Fruit fly (Drosophila melanogaster) whole organism, adult: ENCODE data around the gene Sbf.

Source experiments
- CG11617 ChIP-seq: fragments of 200-800 bp; sonication (Bioruptor generic); optimal IDR thresholded peaks from 2 replicates; lab custom pipeline; 2017; ENCODE audit warnings: mild to moderate bottlenecking, missing biosample characterization, missing genetic modification reagents, missing genetic modification characterization
- CG12768 ChIP-seq: fragments of 200-800 bp; sonication (Bioruptor generic); optimal IDR thresholded peaks from 2 replicates; lab custom pipeline; 2017; ENCODE audit warnings: missing biosample characterization, missing genetic modification characterization, mild to moderate bottlenecking, moderate library complexity, missing genetic modification reagents
- CG14711 ChIP-seq: fragments of 200-800 bp; sonication (Bioruptor generic); optimal IDR thresholded peaks from 2 replicates; lab custom pipeline; 2018; ENCODE audit warnings: missing biosample characterization, mild to moderate bottlenecking, missing genetic modification characterization, moderate library complexity
- CG1620 ChIP-seq: fragments of 200-800 bp; sonication (Bioruptor generic); optimal IDR thresholded peaks from 2 replicates; lab custom pipeline; 2016; ENCODE audit warnings: missing biosample characterization, missing genetic modification characterization
- CG33017 ChIP-seq: fragments of 200-800 bp; sonication (Bioruptor generic); optimal IDR thresholded peaks from 2 replicates; lab custom pipeline; 2018; ENCODE audit warnings: missing biosample characterization, mild to moderate bottlenecking, missing genetic modification characterization, moderate library complexity
- CG5204 ChIP-seq: fragments of 200-800 bp; sonication (Bioruptor generic); optimal IDR thresholded peaks from 2 replicates; lab custom pipeline; 2016; ENCODE audit warnings: missing biosample characterization, missing genetic modification characterization
- CG7045 ChIP-seq: fragments of 200-800 bp; sonication (Bioruptor generic); optimal IDR thresholded peaks from 2 replicates; lab custom pipeline; 2017; ENCODE audit warnings: missing biosample characterization, mild to moderate bottlenecking, missing genetic modification characterization
- CG7101 ChIP-seq: fragments of 200-800 bp; sonication (Bioruptor generic); optimal IDR thresholded peaks from 2 replicates; lab custom pipeline; 2018; ENCODE audit warnings: missing biosample characterization, mild to moderate bottlenecking, missing genetic modification characterization, moderate library complexity
- Clk ChIP-seq: fragments of 200-800 bp; sonication (Bioruptor generic); optimal IDR thresholded peaks from 2 replicates; lab custom pipeline; 2017; ENCODE audit warnings: missing biosample characterization, missing genetic modification characterization
- Crg-1 ChIP-seq: fragments of 200-800 bp; sonication (Bioruptor generic); optimal IDR thresholded peaks from 2 replicates; lab custom pipeline; 2016; ENCODE audit warnings: missing biosample characterization, missing genetic modification characterization
- Hr96 ChIP-seq: fragments of 200-800 bp; sonication (Bioruptor generic); optimal IDR thresholded peaks from 2 replicates; lab custom pipeline; 2016; ENCODE audit warnings: missing biosample characterization, missing genetic modification characterization
- Mnt ChIP-seq: fragments of 200-800 bp; sonication (Bioruptor generic); optimal IDR thresholded peaks from 2 replicates; lab custom pipeline; 2016; ENCODE audit warnings: missing biosample characterization, mild to moderate bottlenecking, missing genetic modification characterization
- bab1 ChIP-seq: fragments of 200-800 bp; sonication (Bioruptor generic); optimal IDR thresholded peaks from 3 replicates; lab custom pipeline; 2019; ENCODE audit warnings: missing biosample characterization, mild to moderate bottlenecking, missing genetic modification characterization, moderate library complexity
- cic ChIP-seq: fragments of 200-800 bp; sonication (Bioruptor generic); optimal IDR thresholded peaks from 2 replicates; lab custom pipeline; 2017; ENCODE audit warnings: missing biosample characterization, mild to moderate bottlenecking, missing genetic modification characterization, moderate library complexity
- cnc ChIP-seq, 2 experiments: fragments of >200 bp; optimal IDR thresholded peaks; 2 replicates each; lab custom pipeline; 2017
- kay ChIP-seq: fragments of 200-800 bp; sonication (Bioruptor generic); peaks from one replicate; lab custom pipeline; 2016; ENCODE audit warnings: missing biosample characterization, missing genetic modification characterization, borderline replicate concordance
- ovo ChIP-seq: fragments of 200-800 bp; sonication (Bioruptor generic); optimal IDR thresholded peaks from 2 replicates; lab custom pipeline; 2016; ENCODE audit warnings: missing biosample characterization, missing genetic modification characterization
- pad ChIP-seq: fragments of 200-800 bp; sonication (Bioruptor generic); optimal IDR thresholded peaks from 3 replicates; lab custom pipeline; 2017; ENCODE audit warnings: missing biosample characterization, missing genetic modification characterization, mild to moderate bottlenecking, moderate library complexity, missing genetic modification reagents
- tj ChIP-seq: fragments of 200-800 bp; sonication (Bioruptor generic); optimal IDR thresholded peaks from 3 replicates; lab custom pipeline; 2017; ENCODE audit warnings: missing biosample characterization, mild to moderate bottlenecking, missing genetic modification characterization, moderate library complexity
- toe ChIP-seq: fragments of 200-800 bp; sonication (Bioruptor generic); optimal IDR thresholded peaks from 2 replicates; lab custom pipeline; 2016; ENCODE audit warnings: missing biosample characterization, missing genetic modification characterization

Gene Sbf

DNA sequence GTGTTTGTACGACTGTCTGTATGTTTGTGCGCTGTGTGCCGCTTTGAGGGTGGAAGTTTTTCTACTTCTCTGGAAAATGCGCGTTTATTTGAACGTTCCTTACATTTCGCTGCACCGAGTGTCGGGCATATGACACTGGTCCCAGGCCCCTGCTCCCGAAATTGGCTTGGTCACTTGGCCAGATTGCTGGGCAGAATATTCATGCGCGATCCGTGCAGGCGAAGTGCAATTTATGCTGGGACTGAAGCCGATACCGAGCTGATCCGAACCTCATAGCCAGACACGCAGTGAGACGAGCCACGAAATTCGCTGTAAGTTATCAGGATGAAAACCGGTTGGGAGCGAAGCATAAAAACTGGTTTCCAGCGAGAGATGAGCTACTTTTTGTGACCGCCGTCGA, 17.9 kb downstream of the Sbf start:
- TF ChIP-seq Hr96 (GFP tag; lab: Kevin White, UChicago): peak; percentile 14
- no peak for TF ChIP-seq CG11617 (GFP tag; lab: Kevin White, UChicago)

DNA sequence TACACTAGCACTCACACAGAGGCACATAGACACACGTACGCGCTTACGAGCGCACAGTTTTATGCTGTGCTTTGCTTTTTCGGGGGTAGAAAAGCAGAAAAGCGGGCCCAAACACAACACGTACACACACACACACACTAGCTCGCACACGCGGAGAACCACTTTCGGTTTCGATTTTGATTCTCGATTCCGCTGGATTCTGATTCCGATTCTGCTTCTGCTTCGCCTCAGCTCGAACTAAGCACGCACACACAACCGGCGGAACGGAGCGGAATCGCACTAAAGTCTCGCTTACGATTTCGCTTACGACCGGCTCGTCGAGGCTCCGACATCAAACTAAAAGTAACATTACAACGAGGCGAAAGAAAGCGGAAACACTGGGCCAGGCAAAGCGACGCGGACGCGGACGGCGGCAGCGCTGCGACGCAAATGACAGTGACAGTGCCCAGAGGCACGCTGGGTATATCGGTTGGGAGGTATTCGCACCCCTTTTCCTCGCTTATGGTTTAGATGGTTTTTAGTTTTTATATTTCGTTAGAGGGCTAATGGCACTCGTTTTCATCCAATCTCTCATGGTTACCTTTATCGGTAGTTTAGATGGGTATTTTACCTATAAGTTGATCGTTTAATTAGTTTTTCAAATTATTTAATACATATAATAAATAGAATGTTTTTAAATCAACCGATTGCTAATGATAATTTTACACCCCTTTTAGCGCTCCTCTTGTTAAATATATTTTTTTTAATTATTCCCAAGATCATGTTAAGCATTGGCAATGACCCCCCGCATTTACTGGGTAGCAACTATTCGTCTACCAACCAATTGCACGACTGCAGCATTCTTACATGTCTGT, 18.5 kb downstream of the Sbf start:
- TF ChIP-seq bab1 (GFP tag; lab: Kevin White, UChicago) (peak; percentile 39), cic (GFP tag; lab: Kevin White, UChicago) (peak; percentile 76), tj (GFP tag; lab: Kevin White, UChicago) (peak; percentile 76), CG14711 (tag; lab: Kevin White, UChicago) (peak; percentile 14), CG33017 (tag; lab: Kevin White, UChicago) (peak; percentile 15), pad (GFP tag; lab: Kevin White, UChicago) (peak; percentile 69), kay (peak; percentile 75), Hr96 (GFP tag; lab: Kevin White, UChicago) (peak; percentile 79), CG7045 (peak; percentile 79), ovo (GFP tag; lab: Kevin White, UChicago) (peak; percentile 70), Mnt (GFP tag; lab: Kevin White, UChicago) (peak; percentile 89), toe (peak; percentile 68), Clk (peak; percentile 8), cnc (optimal IDR thresholded peaks at IDR 0.05; lab: Kevin White, UChicago) (no peak), CG1620 (peak; percentile 72), CG7101 (tag; lab: Kevin White, UChicago) (peak; percentile 62), Crg-1 (GFP tag; lab: Kevin White, UChicago) (peak; percentile 63), CG12768 (GFP tag; lab: Kevin White, UChicago) (peak; percentile 74), CG5204 (GFP tag; lab: Kevin White, UChicago) (peak; percentile 85), CG11617 (GFP tag; lab: Kevin White, UChicago) (peak; percentile 98)

- peak; percentile 66 for TF ChIP-seq Mnt (GFP tag; lab: Kevin White, UChicago)
- TF ChIP-seq CG11617 (GFP tag; lab: Kevin White, UChicago): no peak
- TF ChIP-seq CG7101 (tag; lab: Kevin White, UChicago): no peak
- no peak for TF ChIP-seq CG12768 (GFP tag; lab: Kevin White, UChicago)
- no peak for TF ChIP-seq toe
- TF ChIP-seq ovo (GFP tag; lab: Kevin White, UChicago): no peak
- no peak for TF ChIP-seq CG14711 (tag; lab: Kevin White, UChicago)
- no peak for TF ChIP-seq cnc (optimal IDR thresholded peaks at IDR 0.05; lab: Kevin White, UChicago)
- TF ChIP-seq cic (GFP tag; lab: Kevin White, UChicago): no peak
- no peak for TF ChIP-seq Clk
- peak; percentile 0 for TF ChIP-seq tj (GFP tag; lab: Kevin White, UChicago)
- TF ChIP-seq CG1620: no peak
- peak; percentile 11 for TF ChIP-seq CG7045
Measured at dm6 chr3R:11777058-11777457, 19.7 kb downstream of the Sbf start.

- TF ChIP-seq kay: peak; percentile 14
- no peak for TF ChIP-seq Clk
- TF ChIP-seq CG1620: no peak
Measured at dm6 chr3R:11776068-11776767, 20.5 kb downstream of the Sbf start.

- TF ChIP-seq CG12768 (GFP tag; lab: Kevin White, UChicago): no peak
Measured at dm6 chr3R:11775207-11775606, 21.5 kb downstream of the Sbf start.

DNA sequence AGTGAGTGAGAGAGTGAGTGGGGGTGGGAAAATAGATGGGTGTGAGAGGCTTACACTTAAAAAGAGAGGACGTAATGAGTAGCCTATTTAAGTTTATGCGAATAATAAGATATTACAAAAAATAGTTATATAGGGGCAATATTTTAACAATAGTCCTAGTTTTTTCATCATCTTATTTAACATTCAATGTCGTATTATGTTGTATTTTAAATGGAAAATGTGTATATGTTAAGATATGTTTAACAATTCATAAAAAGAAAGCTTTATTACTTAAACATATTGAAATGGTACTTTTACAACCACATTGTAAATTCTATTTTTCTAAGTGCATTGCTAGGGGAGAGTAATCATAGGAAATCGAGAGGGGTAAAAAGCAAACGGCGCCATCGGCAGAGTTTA, 22.8 kb downstream of the Sbf start:
- TF ChIP-seq CG11617 (GFP tag; lab: Kevin White, UChicago): peak; percentile 63
- no peak for TF ChIP-seq Hr96 (GFP tag; lab: Kevin White, UChicago)
- no peak for TF ChIP-seq cnc (optimal IDR thresholded peaks at IDR 0.05; lab: Kevin White, UChicago)
- peak; percentile 39 for TF ChIP-seq pad (GFP tag; lab: Kevin White, UChicago)
- peak; percentile 79 for TF ChIP-seq CG7045
- TF ChIP-seq ovo (GFP tag; lab: Kevin White, UChicago): no peak
- no peak for TF ChIP-seq CG1620
- no peak for TF ChIP-seq kay
- TF ChIP-seq CG14711 (tag; lab: Kevin White, UChicago): peak; percentile 57
- TF ChIP-seq CG33017 (tag; lab: Kevin White, UChicago): peak; percentile 84
- no peak for TF ChIP-seq bab1 (GFP tag; lab: Kevin White, UChicago)
- TF ChIP-seq Mnt (GFP tag; lab: Kevin White, UChicago): no peak
- TF ChIP-seq cic (GFP tag; lab: Kevin White, UChicago): no peak
- TF ChIP-seq tj (GFP tag; lab: Kevin White, UChicago): no peak
- TF ChIP-seq toe: no peak
- TF ChIP-seq Clk: peak; percentile 9
- no peak for TF ChIP-seq Crg-1 (GFP tag; lab: Kevin White, UChicago)
- TF ChIP-seq CG7101 (tag; lab: Kevin White, UChicago): peak; percentile 63
- no peak for TF ChIP-seq CG5204 (GFP tag; lab: Kevin White, UChicago)
- peak; percentile 58 for TF ChIP-seq CG12768 (GFP tag; lab: Kevin White, UChicago)
